Fruit fly (Drosophila melanogaster): ENCODE results near the gene omd.

The omd gene

DNA sequence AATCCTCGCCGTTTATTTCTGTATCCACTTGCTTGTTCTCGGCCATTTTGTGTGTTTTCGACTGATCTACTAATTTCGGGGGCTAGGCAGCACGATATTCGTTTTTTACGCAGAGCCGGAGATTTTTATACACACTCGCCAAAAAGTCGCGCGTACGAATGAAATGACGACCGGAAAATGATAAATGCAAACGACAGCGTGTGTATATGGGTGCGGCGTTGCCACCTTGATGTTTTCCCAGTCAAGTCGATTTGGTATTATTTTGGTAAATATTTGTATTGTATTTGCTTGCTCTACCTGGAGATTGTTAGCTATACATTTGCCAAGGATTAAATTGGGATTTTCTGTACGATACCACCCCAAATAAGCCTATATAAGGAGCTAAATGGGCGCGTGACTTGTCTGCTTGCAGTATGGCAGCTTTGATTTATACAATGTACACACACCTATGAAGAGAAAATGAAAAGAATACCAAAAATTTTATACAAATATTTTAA lies 41.1 kb downstream of the omd start, which contains the start of gene sqd (continued):
- TF ChIP-seq Ets21C (GFP tag; optimal IDR thresholded peaks at IDR 0.05) = peak; percentile 51
- peak; percentile 81 for TF ChIP-seq fkh (GFP tag; optimal IDR thresholded peaks at IDR 0.05)
- peak; percentile 21 for TF ChIP-seq Lpt (GFP tag; optimal IDR thresholded peaks at IDR 0.05)
- peak; percentile 53 for TF ChIP-seq esn (GFP tag; optimal IDR thresholded peaks at IDR 0.05)
- TF ChIP-seq CG11902 (GFP tag; optimal IDR thresholded peaks at IDR 0.05) = peak; percentile 20
- peak; percentile 25; the same call in 1 of the 2 replicates for TF ChIP-seq CG15336 (GFP tag; IDR thresholded peaks at IDR 0.05)
- no peak for TF ChIP-seq CG4318 (GFP tag; optimal IDR thresholded peaks at IDR 0.05)
- TF ChIP-seq CG8632 (GFP tag; optimal IDR thresholded peaks at IDR 0.05) = no peak
- no peak for TF ChIP-seq CG11294 (GFP tag; IDR thresholded peaks at IDR 0.05)
- TF ChIP-seq CG34406 (GFP tag; optimal IDR thresholded peaks at IDR 0.05) = peak; percentile 27
- TF ChIP-seq eg (GFP tag; IDR thresholded peaks at IDR 0.05) = 0 out of 3 replicates have a peak, but pooled peaks have one; percentile 13
- peak; percentile 13 for TF ChIP-seq CG32006 (GFP tag; optimal IDR thresholded peaks at IDR 0.05)
- TF ChIP-seq Hr39 (GFP tag; optimal IDR thresholded peaks at IDR 0.05) = peak; percentile 64
- no peak for TF ChIP-seq CG8319 (GFP tag; optimal IDR thresholded peaks at IDR 0.05)
- peak; percentile 39 for TF ChIP-seq CG7368 (GFP tag; optimal IDR thresholded peaks at IDR 0.05)
- TF ChIP-seq cyc (GFP tag; optimal IDR thresholded peaks at IDR 0.05) = peak; percentile 54
- peak; percentile 69 for TF ChIP-seq Met (GFP tag; optimal IDR thresholded peaks at IDR 0.05)
- TF ChIP-seq Hr4 (GFP tag; optimal IDR thresholded peaks at IDR 0.05) = peak; percentile 54
- TF ChIP-seq CG31627 (GFP tag; optimal IDR thresholded peaks at IDR 0.05) = peak; percentile 57
- TF ChIP-seq Eip93F (GFP tag; optimal IDR thresholded peaks at IDR 0.05) = no peak
- TF ChIP-seq fd85E (GFP tag; optimal IDR thresholded peaks at IDR 0.05) = no peak
- peak; percentile 64 for TF ChIP-seq pdm3 (GFP tag; optimal IDR thresholded peaks at IDR 0.05)
- TF ChIP-seq Ets96B (tag; optimal IDR thresholded peaks at IDR 0.05) = peak; percentile 23
- TF ChIP-seq Sox15 (GFP tag; optimal IDR thresholded peaks at IDR 0.05) = no peak
- TF ChIP-seq Smox (GFP tag; optimal IDR thresholded peaks at IDR 0.05) = peak; percentile 53
- TF ChIP-seq achi (GFP tag; optimal IDR thresholded peaks at IDR 0.05) = peak; percentile 67
- TF ChIP-seq CG6163 (GFP tag; IDR thresholded peaks at IDR 0.05) = peak; percentile 57; the same call in 2 of the 3 replicates
- peak; percentile 17 for TF ChIP-seq CG9139 (GFP tag; optimal IDR thresholded peaks at IDR 0.05)
- TF ChIP-seq dac (GFP tag; optimal IDR thresholded peaks at IDR 0.05) = no peak
- TF ChIP-seq Gug (GFP tag; IDR thresholded peaks at IDR 0.05) = no peak

DNA sequence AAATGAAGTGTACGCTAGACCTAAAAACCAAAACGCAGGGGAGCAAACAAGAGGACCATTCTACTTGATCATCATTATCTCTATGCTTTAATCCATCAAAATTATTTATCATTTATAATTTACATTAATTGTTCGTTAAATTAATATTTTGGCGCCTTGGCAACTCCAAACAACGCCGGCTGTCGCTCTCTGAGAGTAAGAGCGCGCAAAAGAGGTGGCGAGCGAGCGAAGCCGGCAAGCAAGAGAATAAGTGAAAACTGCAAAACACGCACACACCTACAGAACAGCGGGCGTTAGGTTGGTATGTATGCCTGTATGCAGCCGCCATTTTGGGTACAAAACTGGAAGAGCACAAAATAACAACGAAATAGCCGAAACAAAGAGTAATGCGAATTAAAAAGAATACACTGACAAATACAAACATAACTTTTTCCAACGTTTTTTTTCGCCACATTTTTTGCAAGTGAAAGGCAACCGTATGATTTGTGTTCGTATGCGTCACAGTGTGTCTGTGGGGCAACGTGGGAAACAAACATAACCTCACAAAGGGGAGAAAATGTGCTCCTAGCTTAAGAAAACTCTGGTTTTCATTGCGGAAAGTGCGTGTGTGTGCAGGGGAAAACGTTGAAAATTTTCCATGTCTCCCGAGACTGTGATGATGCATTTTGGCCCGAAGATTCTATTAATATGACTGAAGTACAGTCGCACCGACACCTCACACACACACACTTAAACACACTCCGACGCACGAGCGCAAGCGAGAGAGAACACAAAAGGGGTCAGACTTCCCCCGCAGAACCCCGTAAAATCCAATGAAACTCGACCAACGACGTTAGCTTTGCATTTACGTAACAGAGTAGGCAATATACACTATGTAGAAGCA lies 42.0 kb downstream of the omd start:
- no peak for TF ChIP-seq CG8319 (GFP tag; optimal IDR thresholded peaks at IDR 0.05)
- TF ChIP-seq topi (GFP tag; optimal IDR thresholded peaks at IDR 0.05) = peak; percentile 33
- no peak for TF ChIP-seq CG10669 (GFP tag; optimal IDR thresholded peaks at IDR 0.05)
- no peak for TF ChIP-seq CG4318 (GFP tag; optimal IDR thresholded peaks at IDR 0.05)
- no peak for TF ChIP-seq CG6854 (GFP tag; optimal IDR thresholded peaks at IDR 0.05)
- no peak for TF ChIP-seq dac (GFP tag; optimal IDR thresholded peaks at IDR 0.05)
- TF ChIP-seq CG16779 (tag; optimal IDR thresholded peaks at IDR 0.05) = no peak
- peak; percentile 78 for TF ChIP-seq Blimp-1 (GFP tag; optimal IDR thresholded peaks at IDR 0.05)
- TF ChIP-seq dsx (GFP tag; optimal IDR thresholded peaks at IDR 0.05; ENCODE audit: poor library complexity, severe bottlenecking) = no peak
- peak; percentile 76 for TF ChIP-seq Eip93F (GFP tag; optimal IDR thresholded peaks at IDR 0.05)
- TF ChIP-seq CG6808 (GFP tag; optimal IDR thresholded peaks at IDR 0.05) = no peak
- TF ChIP-seq Eip75B (GFP tag; optimal IDR thresholded peaks at IDR 0.05) = no peak
- TF ChIP-seq salr (GFP tag; optimal IDR thresholded peaks at IDR 0.05) = peak in 1 of 2 experiments; percentile 28
- no peak for TF ChIP-seq CG11762 (GFP tag; optimal IDR thresholded peaks at IDR 0.05; ENCODE audit: insufficient read depth)
- TF ChIP-seq lz (GFP tag; optimal IDR thresholded peaks at IDR 0.05) = no peak
- no peak for TF ChIP-seq fkh (GFP tag; optimal IDR thresholded peaks at IDR 0.05)
- TF ChIP-seq acj6 (GFP tag; optimal IDR thresholded peaks at IDR 0.05) = no peak
- TF ChIP-seq ss (GFP tag; optimal IDR thresholded peaks at IDR 0.05) = peak in 1 of 2 experiments; percentile 32
- TF ChIP-seq achi (GFP tag; optimal IDR thresholded peaks at IDR 0.05) = no peak
- TF ChIP-seq Met (GFP tag; optimal IDR thresholded peaks at IDR 0.05) = peak; percentile 51
- TF ChIP-seq Gug (GFP tag; IDR thresholded peaks at IDR 0.05) = no peak
- peak; percentile 6 for TF ChIP-seq CG10631 (GFP tag; optimal IDR thresholded peaks at IDR 0.05)
- TF ChIP-seq Lpt (GFP tag; optimal IDR thresholded peaks at IDR 0.05) = peak; percentile 17
- peak; percentile 80 for TF ChIP-seq Eip78C (GFP tag)
- no peak for TF ChIP-seq Ets21C (GFP tag; optimal IDR thresholded peaks at IDR 0.05)
- peak; percentile 44 for TF ChIP-seq CG3032 (tag; optimal IDR thresholded peaks at IDR 0.05)
- TF ChIP-seq Hr38 (GFP tag; optimal IDR thresholded peaks at IDR 0.05) = no peak
- TF ChIP-seq CG11294 (GFP tag; IDR thresholded peaks at IDR 0.05) = no peak

Data from whole organism, prepupa.